Worm (Caenorhabditis elegans): ENCODE data around the gene cca-1.

DNA sequence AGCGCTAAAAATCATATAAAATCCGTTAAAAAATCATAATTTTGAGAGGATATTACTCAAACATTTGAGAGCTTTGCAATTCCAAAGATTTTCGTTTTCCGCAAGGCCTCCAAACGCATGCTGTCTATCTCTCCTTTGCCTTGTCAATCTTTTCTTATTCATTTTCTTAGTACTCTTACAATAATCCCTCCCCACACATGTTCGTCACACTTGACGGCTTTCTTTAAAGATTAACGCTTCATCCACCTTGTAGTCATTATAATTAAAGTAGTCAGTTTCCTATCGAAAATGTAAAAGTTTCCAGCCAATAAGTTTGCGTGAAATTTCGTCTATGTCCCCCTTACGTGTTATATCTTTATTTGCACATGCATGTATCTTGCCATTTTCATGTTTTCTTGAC, 24.4 kb upstream of the cca-1 start:
- TF ChIP-seq lin-13 (GFP tag; optimal IDR thresholded peaks at IDR 0.05) (no peak), ztf-4 (tag; optimal IDR thresholded peaks at IDR 0.05) (no peak), C34F6.9 (tag; optimal IDR thresholded peaks at IDR 0.05) (no peak), R02D3.7 (tag; optimal IDR thresholded peaks at IDR 0.05) (no peak), nhr-6 (tag; optimal IDR thresholded peaks at IDR 0.05) (no peak), lin-39 (tag; optimal IDR thresholded peaks at IDR 0.05) (no peak), nhr-237 (tag; optimal IDR thresholded peaks at IDR 0.05) (no peak), unc-62 (GFP tag; optimal IDR thresholded peaks at IDR 0.05) (no peak), nhr-21 (tag; optimal IDR thresholded peaks at IDR 0.05) (no peak), lsy-2 (tag; optimal IDR thresholded peaks at IDR 0.05) (no peak), ztf-11 (tag; optimal IDR thresholded peaks at IDR 0.05) (no peak)
